ENCODE assay signal across 1 worm cellular context in genomic region chrIII:6280070-6280596, ce11.
TF ChIP-seq lines count a peak whose summit lies in the region.

hmg-1.2 (plus strand) TSS chrIII:6280380.

TF ChIP-seq in whole organism, L1 larva, 84 proteins besides CTCF, POLR2A, EP300 and RAD21 (continued from another document):
- TF ChIP-seq efl-1 (optimal IDR thresholded peaks at IDR 0.05; lab: Kevin White, UChicago) (peak; percentile 86 to 98), efl-1 (GFP tag; optimal IDR thresholded peaks at IDR 0.05 in 1 of 2; lab: Kevin White, UChicago) (peak; percentile 50 to 96), snpc-4 (tag; optimal IDR thresholded peaks at IDR 0.05; lab: Kevin White, UChicago) (peak; percentile 72), tlp-1 (tag; optimal IDR thresholded peaks at IDR 0.05; lab: Kevin White, UChicago) (no peak), lsy-2 (tag; optimal IDR thresholded peaks at IDR 0.05; lab: Kevin White, UChicago) (peak; percentile 79 to 81), zip-4 (GFP tag; optimal IDR thresholded peaks at IDR 0.05; lab: Kevin White, UChicago) (peak; percentile 61), elt-3 (tag; optimal IDR thresholded peaks at IDR 0.05; lab: Kevin White, UChicago) (peak in 3 of 6 experiments; percentile 8 to 52 (median 48)), blmp-1 (tag; optimal IDR thresholded peaks at IDR 0.05; lab: Kevin White, UChicago) (peak; percentile 40), mdl-1 (tag; optimal IDR thresholded peaks at IDR 0.05; lab: Kevin White, UChicago) (peak in 1 of 2 experiments; percentile 83), lin-39 (tag; optimal IDR thresholded peaks at IDR 0.05; lab: Kevin White, UChicago) (no peak), unc-98 (GFP tag; IDR thresholded peaks at IDR 0.05; lab: Robert Waterston, UW) (no peak), skn-1 (tag; optimal IDR thresholded peaks at IDR 0.05; lab: Kevin White, UChicago) (no peak), zag-1 (tag; optimal IDR thresholded peaks at IDR 0.05; lab: Kevin White, UChicago) (no peak), unc-86 (tag; optimal IDR thresholded peaks at IDR 0.05; lab: Kevin White, UChicago) (peak; percentile 83), fos-1 (tag; optimal IDR thresholded peaks at IDR 0.05; lab: Kevin White, UChicago) (peak; percentile 78), alr-1 (tag; optimal IDR thresholded peaks at IDR 0.05; lab: Kevin White, UChicago; ENCODE audit: borderline replicate concordance) (no peak), ceh-88 (GFP tag; IDR thresholded peaks at IDR 0.05; lab: Robert Waterston, UW) (peak; percentile 71; the same call in 1 of the 2 replicates), sptf-1 (tag; optimal IDR thresholded peaks at IDR 0.05; lab: Kevin White, UChicago) (no peak), nhr-84 (tag; optimal IDR thresholded peaks at IDR 0.05; lab: Kevin White, UChicago) (no peak), lir-3 (tag; optimal IDR thresholded peaks at IDR 0.05; lab: Kevin White, UChicago; ENCODE audit: poor library complexity) (peak; percentile 58), nhr-71 (tag; optimal IDR thresholded peaks at IDR 0.05; lab: Kevin White, UChicago) (peak; percentile 94), dpl-1 (GFP tag; optimal IDR thresholded peaks at IDR 0.05; lab: Kevin White, UChicago) (peak; percentile 41 to 54 (median 52)), lin-14 (GFP tag; optimal IDR thresholded peaks at IDR 0.05; lab: Kevin White, UChicago) (peak; percentile 94), rnt-1 (tag; optimal IDR thresholded peaks at IDR 0.05; lab: Kevin White, UChicago) (peak; percentile 73)
